Worm (Caenorhabditis elegans) whole organism, mixed stage, embryonic: ENCODE measurements around the gene nfya-1.
A peak's percentile ranks its signal among the peaks of the same experiment; 100 is the strongest.

Experiments used
- ces-1 ChIP-seq: fragments of 150-350 bp; optimal IDR thresholded peaks from 2 replicates; lab custom pipeline; 2014; ENCODE audit warnings: missing biosample characterization, missing genetic modification reagents, missing genetic modification characterization
- elt-1 ChIP-seq: sonication (generic microtip); optimal IDR thresholded peaks from 2 replicates; lab custom pipeline; 2017; ENCODE audit warnings: missing genetic modification characterization, mild to moderate bottlenecking, missing compliant biosample characterization, antibody characterized with exemption, moderate library complexity, borderline replicate concordance; ENCODE audit not compliant: insufficient read depth
- mab-5 ChIP-seq: fragments of 150-350 bp; optimal IDR thresholded peaks from 2 replicates; lab custom pipeline; 2014; ENCODE audit warnings: missing biosample characterization, missing genetic modification characterization
- nhr-237 ChIP-seq: fragments of 150-350 bp; optimal IDR thresholded peaks from 2 replicates; lab custom pipeline; 2014; ENCODE audit warnings: missing biosample characterization, missing genetic modification characterization
- nhr-28 ChIP-seq: fragments of 150-350 bp; optimal IDR thresholded peaks from 2 replicates; lab custom pipeline; 2014; ENCODE audit warnings: missing biosample characterization, missing genetic modification characterization
- pha-4 ChIP-seq: fragments of 150-350 bp; optimal IDR thresholded peaks from 2 replicates; lab custom pipeline; 2018; ENCODE audit warnings: missing biosample characterization, missing genetic modification reagents, missing genetic modification characterization

ce11 chrX:11963659-11964058 lies 17.0 kb upstream of the nfya-1 start:
- TF ChIP-seq pha-4 (tag; lab: Kevin White, UChicago) (no peak), mab-5 (tag; lab: Kevin White, UChicago) (no peak), nhr-28 (tag; lab: Kevin White, UChicago) (no peak), nhr-237 (tag; lab: Kevin White, UChicago) (no peak), elt-1 (peak; percentile 91), ces-1 (no peak)
